Worm (Caenorhabditis elegans) whole organism, early embryonic: ENCODE results near the gene ugt-17.

Source experiments
- B0310.2 ChIP-seq: sonication (generic microtip); optimal IDR thresholded peaks from 2 replicates; lab custom pipeline; 2016; ENCODE audit warnings: mild to moderate bottlenecking, missing genetic modification characterization, missing compliant biosample characterization
- F13C5.2 ChIP-seq: sonication (generic microtip); optimal IDR thresholded peaks from 2 replicates; lab custom pipeline; 2017; ENCODE audit warnings: mild to moderate bottlenecking, missing genetic modification characterization, inconsistent platforms, missing compliant biosample characterization
- aly-1 ChIP-seq: sonication (generic microtip); optimal IDR thresholded peaks from 2 replicates; lab custom pipeline; 2016; ENCODE audit warnings: missing genetic modification characterization, missing compliant biosample characterization
- ama-1 ChIP-seq: fragments of 150-350 bp; optimal IDR thresholded peaks from 2 replicates; lab custom pipeline; 2014
- ceh-13 ChIP-seq: fragments of 200-800 bp; sonication (Bioruptor generic); optimal IDR thresholded peaks from 2 replicates; lab custom pipeline; 2018; ENCODE audit warnings: mild to moderate bottlenecking, missing genetic modification characterization, missing compliant biosample characterization
- ceh-36 ChIP-seq: sonication (generic microtip); optimal IDR thresholded peaks from 2 replicates; lab custom pipeline; 2016; ENCODE audit warnings: missing genetic modification characterization, inconsistent platforms, missing compliant biosample characterization
- ets-7 ChIP-seq: sonication (generic microtip); optimal IDR thresholded peaks from 2 replicates; lab custom pipeline; 2016; ENCODE audit warnings: missing genotype, missing genetic modification characterization, missing compliant biosample characterization
- flt-1 ChIP-seq: fragments of 200-800 bp; sonication (Bioruptor generic); IDR thresholded peaks from 2 replicates; pipeline ENCODE4 v1.3.6; 2022; ENCODE audit warnings: missing genetic modification characterization, missing compliant biosample characterization
- hmbx-1 ChIP-seq: sonication (generic microtip); optimal IDR thresholded peaks from 2 replicates; lab custom pipeline; 2016; ENCODE audit warnings: mild to moderate bottlenecking, missing genetic modification characterization, missing compliant biosample characterization
- hmg-4 ChIP-seq: fragments of 200-800 bp; sonication (Bioruptor generic); optimal IDR thresholded peaks from 2 replicates; lab custom pipeline; 2018; ENCODE audit warnings: mild to moderate bottlenecking, missing genetic modification characterization, missing compliant biosample characterization
- hnd-1 ChIP-seq: sonication (generic microtip); optimal IDR thresholded peaks from 2 replicates; lab custom pipeline; 2016; ENCODE audit warnings: missing genetic modification characterization, missing compliant biosample characterization
- pes-1 ChIP-seq: fragments of 200-800 bp; sonication (Bioruptor generic); IDR thresholded peaks from 2 replicates; pipeline ENCODE4 v1.3.6; 2022; ENCODE audit warnings: missing genetic modification reagents, missing genetic modification characterization, missing compliant biosample characterization
- scrt-1 ChIP-seq: fragments of 200-800 bp; sonication (Bioruptor generic); IDR thresholded peaks from 2 replicates; pipeline ENCODE4 v1.3.6; 2022; ENCODE audit warnings: missing genetic modification characterization, missing compliant biosample characterization
- sea-1 ChIP-seq: fragments of 200-800 bp; sonication (Bioruptor generic); conservative IDR thresholded peaks from 2 replicates; pipeline ENCODE4 v1.3.6; 2022; ENCODE audit warnings: missing genetic modification characterization, missing compliant biosample characterization
- tbx-11 ChIP-seq: fragments of 200-800 bp; sonication (Bioruptor generic); IDR thresholded peaks from 2 replicates; pipeline ENCODE4 v1.3.6; 2022; ENCODE audit warnings: missing genetic modification characterization, missing compliant biosample characterization
- tbx-37 ChIP-seq: fragments of 200-800 bp; sonication (Bioruptor generic); conservative IDR thresholded peaks from 2 replicates; pipeline ENCODE4 v1.3.6; 2022; ENCODE audit warnings: missing genetic modification reagents, missing genetic modification characterization, missing compliant biosample characterization
- tra-4 ChIP-seq: sonication (generic microtip); optimal IDR thresholded peaks from 2 replicates; lab custom pipeline; 2017; ENCODE audit warnings: missing genetic modification characterization, missing compliant biosample characterization

ugt-17 gene

DNA sequence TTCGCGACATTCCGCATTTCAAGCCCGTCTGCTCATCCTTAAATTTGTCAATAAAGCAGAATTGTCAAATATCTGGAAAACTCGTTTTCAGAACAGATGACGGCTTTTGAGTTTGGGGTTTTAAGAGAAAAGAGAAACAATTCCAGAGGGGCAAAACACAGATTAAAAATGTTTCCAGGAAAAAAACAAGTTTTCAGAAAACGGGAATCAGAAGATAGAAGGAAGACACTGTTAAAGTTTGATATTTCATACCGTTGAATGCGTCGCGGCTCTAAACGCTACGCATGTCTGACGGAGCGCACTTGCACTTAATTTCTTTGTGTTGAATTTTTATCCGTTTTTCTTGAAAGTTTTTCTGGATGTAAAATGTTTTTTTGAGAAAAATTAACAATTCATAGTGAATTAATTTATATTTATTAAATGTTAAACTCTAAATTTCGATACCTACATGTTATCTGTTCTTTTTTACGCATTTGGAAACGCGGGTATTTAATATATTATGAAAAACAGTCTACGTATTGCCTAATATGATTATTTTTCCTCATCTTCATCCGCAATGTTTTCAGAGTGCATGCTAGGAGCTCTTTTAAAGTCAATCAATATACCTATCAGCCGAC lies 29.4 kb upstream of the ugt-17 start, which contains the start of the genes C08B6.18, wdr-20 and C08B6.8:
Gene C08B6.18 (minus strand): TSS at position 51 of the 617 bp plus-strand sequence.
Gene wdr-20 (minus strand): TSS at position 82 of the 617 bp plus-strand sequence.
Gene C08B6.8 (plus strand): TSS at position 567 of the 617 bp plus-strand sequence.
- TF ChIP-seq ceh-13 (GFP tag; lab: Kevin White, UChicago) (no peak), hmg-4 (GFP tag; lab: Kevin White, UChicago) (no peak), tbx-37 (GFP tag; lab: Robert Waterston, UW) (no peak), pes-1 (GFP tag; lab: Robert Waterston, UW) (no peak), scrt-1 (no peak), ets-7 (tag; lab: Kevin White, UChicago) (no peak), ama-1 (lab: Kevin White, UChicago) (no peak), F13C5.2 (no peak), flt-1 (GFP tag; lab: Robert Waterston, UW) (no peak)

DNA sequence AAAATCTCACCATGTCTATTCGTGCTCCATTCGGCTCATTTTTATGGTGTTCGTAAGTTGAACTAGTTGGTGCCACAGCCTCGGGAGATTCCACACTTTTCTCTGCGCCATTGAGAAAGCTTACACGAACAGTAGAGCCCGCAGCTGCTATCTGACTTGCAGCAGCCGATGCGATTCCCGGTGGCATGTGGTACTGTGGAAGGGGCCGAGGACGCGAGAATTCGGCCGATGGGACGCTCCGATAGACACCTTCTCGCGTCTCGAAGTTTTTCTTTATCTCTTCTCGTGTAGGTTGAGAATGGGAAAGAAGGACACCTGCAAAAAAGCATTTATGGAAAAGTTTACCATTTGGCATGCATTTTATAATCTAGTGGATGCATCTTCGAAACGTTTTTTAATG lies 28.5 kb upstream of the ugt-17 start:
- no peak for TF ChIP-seq ceh-13 (GFP tag; lab: Kevin White, UChicago)
- TF ChIP-seq ceh-36 (tag; lab: Kevin White, UChicago) = no peak
- no peak for TF ChIP-seq ama-1 (lab: Kevin White, UChicago)
- TF ChIP-seq hmbx-1 = no peak
- no peak for TF ChIP-seq pes-1 (GFP tag; lab: Robert Waterston, UW)
- no peak for TF ChIP-seq tbx-11 (GFP tag; lab: Robert Waterston, UW)
- TF ChIP-seq tra-4 (tag; lab: Kevin White, UChicago) = no peak
- no peak for TF ChIP-seq sea-1 (GFP tag; lab: Robert Waterston, UW)
- no peak for TF ChIP-seq aly-1 (tag; lab: Kevin White, UChicago)
- no peak for TF ChIP-seq F13C5.2
- no peak for TF ChIP-seq hmg-4 (GFP tag; lab: Kevin White, UChicago)
- TF ChIP-seq ets-7 (tag; lab: Kevin White, UChicago) = no peak
- no peak for TF ChIP-seq tbx-37 (GFP tag; lab: Robert Waterston, UW)
- TF ChIP-seq B0310.2 = no peak
- no peak for TF ChIP-seq hnd-1 (tag; lab: Kevin White, UChicago)
- no peak for TF ChIP-seq flt-1 (GFP tag; lab: Robert Waterston, UW)
- no peak for TF ChIP-seq scrt-1

DNA sequence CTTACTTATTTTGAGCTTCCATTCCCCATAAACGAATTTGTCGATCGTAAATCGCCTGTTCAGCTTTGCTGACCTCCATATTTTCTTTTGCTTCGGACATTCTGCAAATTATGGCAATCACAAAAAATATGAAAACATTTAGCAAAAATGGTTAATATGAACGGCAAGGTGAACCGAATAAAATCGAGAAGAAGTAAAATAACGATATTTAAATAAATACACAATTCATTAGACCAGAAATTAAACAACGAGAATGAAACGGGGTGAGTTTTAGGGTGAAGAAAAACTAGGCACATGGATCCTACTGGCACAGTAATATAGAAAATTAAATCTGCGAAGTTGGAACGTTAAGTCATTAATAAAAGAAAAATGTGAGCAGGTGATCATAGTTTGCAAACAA lies 25.4 kb upstream of the ugt-17 start, which contains the start of gene aos-1:
Gene aos-1 (minus strand): TSS at position 101 of the 400 bp plus-strand sequence.
- TF ChIP-seq F13C5.2 (no peak), ets-7 (tag; lab: Kevin White, UChicago) (no peak), tra-4 (tag; lab: Kevin White, UChicago) (no peak), pes-1 (GFP tag; lab: Robert Waterston, UW) (no peak), tbx-37 (GFP tag; lab: Robert Waterston, UW) (no peak), hnd-1 (tag; lab: Kevin White, UChicago) (no peak), ceh-13 (GFP tag; lab: Kevin White, UChicago) (no peak), hmg-4 (GFP tag; lab: Kevin White, UChicago) (no peak), aly-1 (tag; lab: Kevin White, UChicago) (no peak), sea-1 (GFP tag; lab: Robert Waterston, UW) (no peak), tbx-11 (GFP tag; lab: Robert Waterston, UW) (no peak), ceh-36 (tag; lab: Kevin White, UChicago) (no peak), ama-1 (lab: Kevin White, UChicago) (no peak), hmbx-1 (no peak), flt-1 (GFP tag; lab: Robert Waterston, UW) (no peak), B0310.2 (no peak), scrt-1 (no peak)

DNA sequence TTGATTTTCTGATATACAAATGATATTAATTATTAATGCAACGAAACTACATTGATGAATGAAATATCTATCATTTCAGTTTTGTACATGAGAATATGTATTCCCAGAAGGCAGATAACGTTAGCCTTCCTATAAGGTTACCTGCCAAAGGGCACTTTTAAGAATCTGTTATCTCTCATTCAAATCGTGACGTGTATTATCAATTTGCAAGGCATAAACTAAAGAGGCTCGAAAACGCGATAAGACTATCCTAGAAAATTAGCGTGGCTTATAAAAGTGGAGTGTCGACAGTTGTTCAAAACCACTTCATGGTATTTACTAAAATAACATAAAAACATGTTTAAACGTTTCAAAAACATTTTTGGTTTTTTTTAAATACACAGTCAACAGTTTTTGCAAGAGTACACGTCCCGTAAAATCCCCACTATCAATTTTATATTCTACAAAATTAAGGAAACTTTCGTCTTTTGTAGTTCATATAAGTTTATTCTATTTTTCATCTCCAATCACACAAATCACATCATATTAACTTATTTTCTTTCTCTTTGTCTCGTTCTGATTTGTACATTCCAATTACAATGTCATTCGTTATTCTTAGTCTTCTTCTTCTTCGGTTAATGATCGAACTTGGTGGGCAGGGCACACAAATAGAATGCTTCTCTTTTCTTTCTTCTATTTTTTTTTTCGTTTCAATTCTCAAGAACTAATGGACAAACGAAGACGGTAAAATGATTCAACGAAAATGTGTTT lies 20.2 kb upstream of the ugt-17 start, which contains the start of gene C08B6.10:
Gene C08B6.10 (plus strand): TSS at position 700 of the 750 bp plus-strand sequence.
- TF ChIP-seq pes-1 (GFP tag; lab: Robert Waterston, UW) = no peak
- no peak for TF ChIP-seq F13C5.2
- TF ChIP-seq tbx-37 (GFP tag; lab: Robert Waterston, UW) = no peak
- TF ChIP-seq hmg-4 (GFP tag; lab: Kevin White, UChicago) = no peak
- no peak for TF ChIP-seq tra-4 (tag; lab: Kevin White, UChicago)
- TF ChIP-seq scrt-1 = no peak
- TF ChIP-seq hnd-1 (tag; lab: Kevin White, UChicago) = no peak
- no peak for TF ChIP-seq flt-1 (GFP tag; lab: Robert Waterston, UW)
- TF ChIP-seq tbx-11 (GFP tag; lab: Robert Waterston, UW) = no peak

DNA sequence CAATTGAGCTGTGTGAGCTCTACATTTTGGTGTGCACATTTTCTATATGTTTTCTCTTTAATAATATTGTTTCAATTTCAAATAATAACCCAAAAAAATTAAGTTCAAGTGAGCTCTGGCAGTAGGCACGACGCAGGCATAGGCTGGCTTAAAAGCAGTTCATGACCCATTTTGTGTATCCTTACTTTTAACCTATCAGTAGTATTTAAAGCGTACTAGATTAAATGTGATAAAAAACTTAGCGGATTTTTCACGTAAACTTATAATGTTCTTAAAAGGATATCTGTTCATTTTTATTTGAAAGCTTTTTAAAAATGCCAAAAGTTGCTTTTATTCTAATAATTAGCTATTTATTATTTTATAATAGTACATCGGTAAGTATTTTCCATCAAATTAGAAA lies 18.6 kb upstream of the ugt-17 start, which contains the start of gene C08B6.6:
Gene C08B6.6 (plus strand): TSS at position 301 of the 400 bp plus-strand sequence.
- TF ChIP-seq ama-1 (lab: Kevin White, UChicago) = no peak
- no peak for TF ChIP-seq B0310.2
- no peak for TF ChIP-seq flt-1 (GFP tag; lab: Robert Waterston, UW)
- no peak for TF ChIP-seq hmbx-1
- no peak for TF ChIP-seq ets-7 (tag; lab: Kevin White, UChicago)
- no peak for TF ChIP-seq tbx-11 (GFP tag; lab: Robert Waterston, UW)
- no peak for TF ChIP-seq sea-1 (GFP tag; lab: Robert Waterston, UW)
- no peak for TF ChIP-seq tra-4 (tag; lab: Kevin White, UChicago)
- no peak for TF ChIP-seq tbx-37 (GFP tag; lab: Robert Waterston, UW)
- TF ChIP-seq hmg-4 (GFP tag; lab: Kevin White, UChicago) = no peak
- TF ChIP-seq scrt-1 = no peak
- TF ChIP-seq ceh-13 (GFP tag; lab: Kevin White, UChicago) = no peak
- TF ChIP-seq hnd-1 (tag; lab: Kevin White, UChicago) = no peak
- TF ChIP-seq F13C5.2 = no peak
- TF ChIP-seq pes-1 (GFP tag; lab: Robert Waterston, UW) = no peak
- TF ChIP-seq aly-1 (tag; lab: Kevin White, UChicago) = no peak
- TF ChIP-seq ceh-36 (tag; lab: Kevin White, UChicago) = no peak

DNA sequence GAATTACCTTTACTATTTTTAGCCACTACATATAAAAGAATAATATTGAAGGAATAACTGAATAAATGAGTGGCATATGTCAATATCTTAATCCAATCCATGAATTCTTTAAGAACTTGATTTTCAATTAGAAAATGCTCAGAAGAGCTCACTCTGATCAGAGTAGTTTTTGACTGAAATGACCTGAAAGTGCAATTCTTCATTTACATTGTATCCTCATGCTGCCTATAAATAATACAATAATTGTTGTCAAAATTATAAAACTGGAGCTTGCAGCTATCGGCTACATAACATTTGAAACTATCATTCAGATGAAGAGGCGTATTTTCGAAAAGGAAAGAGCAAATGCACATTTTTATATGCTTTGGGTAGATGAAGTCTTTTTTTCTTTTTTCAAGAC lies 17.9 kb upstream of the ugt-17 start, which contains the start of gene srxa-19:
Gene srxa-19 (minus strand): TSS at position 101 of the 400 bp plus-strand sequence.
- TF ChIP-seq tbx-37 (GFP tag; lab: Robert Waterston, UW) = no peak
- TF ChIP-seq hmbx-1 = no peak
- TF ChIP-seq pes-1 (GFP tag; lab: Robert Waterston, UW) = no peak
- TF ChIP-seq ceh-36 (tag; lab: Kevin White, UChicago) = no peak
- no peak for TF ChIP-seq ceh-13 (GFP tag; lab: Kevin White, UChicago)
- no peak for TF ChIP-seq F13C5.2
- TF ChIP-seq sea-1 (GFP tag; lab: Robert Waterston, UW) = no peak
- no peak for TF ChIP-seq aly-1 (tag; lab: Kevin White, UChicago)
